Fruit fly (Drosophila melanogaster) whole organism, embryonic: ENCODE measurements around the gene CG6470.
A peak's percentile ranks its signal among the peaks of the same experiment; 100 is the strongest.

Source experiments
- Adf1 ChIP-seq: fragments of 200-800 bp; sonication (Bioruptor generic); IDR thresholded peaks from 2 replicates; pipeline ENCODE4 v1.3.6; 2022; ENCODE audit warnings: missing biosample characterization, missing genetic modification characterization
- Awh ChIP-seq: fragments of 200-800 bp; sonication (Bioruptor generic); IDR thresholded peaks from 2 replicates; pipeline ENCODE4, ENCODE4 v1.3.6; 2022; ENCODE audit warnings: missing biosample characterization, missing genetic modification characterization
- C15 ChIP-seq: fragments of 200-800 bp; sonication (Bioruptor generic); IDR thresholded peaks from 3 replicates; pipeline ENCODE4 v1.3.6; 2022; ENCODE audit warnings: missing biosample characterization, missing genetic modification characterization
- CG12219 ChIP-seq: fragments of 200-800 bp; sonication (Bioruptor generic); optimal IDR thresholded peaks from 3 replicates; lab custom pipeline; 2018; ENCODE audit warnings: missing biosample characterization, mild to moderate bottlenecking, missing genetic modification characterization
- CG12769 ChIP-seq: fragments of 200-800 bp; sonication (Bioruptor generic); optimal IDR thresholded peaks from 2 replicates; lab custom pipeline; 2019; ENCODE audit warnings: missing biosample characterization, mild to moderate bottlenecking, missing genetic modification characterization, moderate library complexity
- CG13894 ChIP-seq: fragments of 200-800 bp; sonication (Bioruptor generic); optimal IDR thresholded peaks from 3 replicates; lab custom pipeline; 2018; ENCODE audit warnings: missing biosample characterization, mild to moderate bottlenecking, missing genetic modification characterization, moderate library complexity
- CG14014 ChIP-seq: fragments of 200-800 bp; sonication (Bioruptor generic); IDR thresholded peaks from 2 replicates; pipeline ENCODE4 v1.3.6; 2022; ENCODE audit warnings: missing biosample characterization, missing genetic modification characterization
- CG16815 ChIP-seq: fragments of 200-800 bp; sonication (Bioruptor generic); optimal IDR thresholded peaks from 3 replicates; lab custom pipeline; 2017; ENCODE audit warnings: missing biosample characterization, mild to moderate bottlenecking, missing genetic modification characterization
- CG17186 ChIP-seq: fragments of 200-800 bp; sonication (Bioruptor generic); optimal IDR thresholded peaks from 3 replicates; lab custom pipeline; 2017; ENCODE audit warnings: missing biosample characterization, missing genetic modification reagents, missing genetic modification characterization
- CG3065 ChIP-seq: fragments of 200-800 bp; sonication (Bioruptor generic); optimal IDR thresholded peaks from 2 replicates; lab custom pipeline; 2016; ENCODE audit warnings: missing biosample characterization, missing genetic modification characterization
- CG32532 ChIP-seq: fragments of 200-800 bp; sonication (Bioruptor generic); IDR thresholded peaks from 2 replicates; pipeline ENCODE4 v1.3.6; 2022; ENCODE audit warnings: missing biosample characterization, missing genetic modification characterization
- CG34422 ChIP-seq: fragments of 200-800 bp; sonication (Bioruptor generic); IDR thresholded peaks from 3 replicates; pipeline ENCODE4 v1.3.6; 2022; ENCODE audit warnings: missing biosample characterization, missing genetic modification characterization
- CG3726 ChIP-seq: fragments of 200-800 bp; sonication (Bioruptor generic); IDR thresholded peaks from 3 replicates; pipeline ENCODE4, ENCODE4 v1.3.6; 2022; ENCODE audit warnings: missing biosample characterization, missing genetic modification characterization
- CG4730 ChIP-seq: fragments of 200-800 bp; sonication (Bioruptor generic); IDR thresholded peaks from 2 replicates; pipeline ENCODE4 v1.3.6; 2022; ENCODE audit warnings: missing biosample characterization, missing genetic modification characterization
- CG6683 ChIP-seq: fragments of 200-800 bp; sonication (Bioruptor generic); optimal IDR thresholded peaks from 2 replicates; lab custom pipeline; 2017; ENCODE audit warnings: missing biosample characterization, mild to moderate bottlenecking, missing genetic modification characterization, missing genetic modification reagents
- CG6689 ChIP-seq: fragments of 200-800 bp; sonication (Bioruptor generic); IDR thresholded peaks from 2 replicates; pipeline ENCODE4 v1.3.6; 2022; ENCODE audit warnings: missing biosample characterization, missing genetic modification characterization
- CG7556 ChIP-seq: fragments of 200-800 bp; sonication (Bioruptor generic); optimal IDR thresholded peaks from 2 replicates; lab custom pipeline; 2017; ENCODE audit warnings: missing biosample characterization, mild to moderate bottlenecking, missing genetic modification characterization
- CG8765 ChIP-seq: fragments of 200-800 bp; sonication (Bioruptor generic); IDR thresholded peaks from 2 replicates; pipeline ENCODE4 v1.3.6; 2022; ENCODE audit warnings: missing biosample characterization, missing genetic modification characterization
- CG9215 ChIP-seq: fragments of 200-800 bp; sonication (Bioruptor generic); IDR thresholded peaks from 2 replicates; pipeline ENCODE4 v1.3.6; 2022; ENCODE audit warnings: missing biosample characterization, missing genetic modification characterization
- Camta ChIP-seq: fragments of 200-800 bp; sonication (Bioruptor generic); optimal IDR thresholded peaks from 2 replicates; lab custom pipeline; 2016; ENCODE audit warnings: missing biosample characterization, missing genetic modification characterization
- Fer3 ChIP-seq: fragments of 200-800 bp; sonication (Bioruptor generic); optimal IDR thresholded peaks from 2 replicates; lab custom pipeline; 2018; ENCODE audit warnings: missing biosample characterization, mild to moderate bottlenecking, missing genetic modification characterization, moderate library complexity
- HHEX ChIP-seq: fragments of 200-800 bp; sonication (Bioruptor generic); optimal IDR thresholded peaks from 3 replicates; lab custom pipeline; 2017; ENCODE audit warnings: missing biosample characterization, mild to moderate bottlenecking, missing genetic modification characterization, missing genetic modification reagents
- HLHmδ ChIP-seq: fragments of 200-800 bp; sonication (Bioruptor generic); optimal IDR thresholded peaks from 2 replicates; lab custom pipeline; 2018; ENCODE audit warnings: missing biosample characterization, mild to moderate bottlenecking, missing genetic modification characterization, moderate library complexity
- Hr39 ChIP-seq: fragments of >200 bp; optimal IDR thresholded peaks from 2 replicates; lab custom pipeline; 2017
- Neu2 ChIP-seq: fragments of 200-800 bp; sonication (Bioruptor generic); optimal IDR thresholded peaks from 3 replicates; lab custom pipeline; 2016; ENCODE audit warnings: missing biosample characterization, missing genetic modification characterization, borderline replicate concordance
- Opbp ChIP-seq: fragments of 200-800 bp; sonication (Bioruptor generic); IDR thresholded peaks from 3 replicates; pipeline ENCODE4 v1.3.6; 2022; ENCODE audit warnings: missing biosample characterization, missing genetic modification characterization; ENCODE audit not compliant: partially characterized antibody
- Tbp ChIP-seq: fragments of >200 bp; optimal IDR thresholded peaks from 2 replicates; lab custom pipeline; 2018; ENCODE audit warnings: missing biosample characterization, missing genetic modification characterization
- Vsx1 ChIP-seq: fragments of 200-800 bp; sonication (Bioruptor generic); optimal IDR thresholded peaks from 2 replicates; lab custom pipeline; 2017; ENCODE audit warnings: missing biosample characterization, mild to moderate bottlenecking, missing genetic modification characterization, missing genetic modification reagents
- al ChIP-seq: fragments of 200-800 bp; sonication (Bioruptor generic); IDR thresholded peaks from 2 replicates; pipeline ENCODE4 v1.3.6; 2022; ENCODE audit warnings: missing biosample characterization, missing genetic modification characterization
- bigmax ChIP-seq: fragments of 200-800 bp; sonication (Bioruptor generic); optimal IDR thresholded peaks from 2 replicates; lab custom pipeline; 2018; ENCODE audit warnings: missing biosample characterization, mild to moderate bottlenecking, missing genetic modification characterization
- crp ChIP-seq, 2 experiments: fragments of 200-800 bp; sonication (Bioruptor generic); optimal IDR thresholded peaks; 2 replicates in 1 of 2; 3 replicates in 1 of 2; lab custom pipeline; 2017; ENCODE audit warnings: missing biosample characterization in 2 of 2, missing genetic modification characterization in 2 of 2, mild to moderate bottlenecking in 1 of 2, moderate library complexity in 1 of 2
- dmrt99B ChIP-seq: fragments of 200-800 bp; sonication (Bioruptor generic); optimal IDR thresholded peaks from 2 replicates; lab custom pipeline; 2018; ENCODE audit warnings: missing biosample characterization, mild to moderate bottlenecking, missing genetic modification characterization, moderate library complexity
- esg ChIP-seq: fragments of 200-800 bp; sonication (Bioruptor generic); conservative IDR thresholded peaks from 2 replicates; pipeline ENCODE4 v1.3.6; 2022; ENCODE audit warnings: missing biosample characterization, missing genetic modification characterization
- fu2 ChIP-seq: fragments of 200-800 bp; sonication (Bioruptor generic); optimal IDR thresholded peaks from 2 replicates; lab custom pipeline; 2016; ENCODE audit warnings: missing biosample characterization, missing genetic modification characterization
- her ChIP-seq: fragments of 200-800 bp; sonication (Bioruptor generic); optimal IDR thresholded peaks from 2 replicates; lab custom pipeline; 2016; ENCODE audit warnings: missing biosample characterization, missing genetic modification characterization
- hth ChIP-seq: fragments of >200 bp; optimal IDR thresholded peaks from 2 replicates; lab custom pipeline; 2017; ENCODE audit warnings: inconsistent platforms
- kah ChIP-seq: fragments of 200-800 bp; sonication (Bioruptor generic); optimal IDR thresholded peaks from 2 replicates; lab custom pipeline; 2018; ENCODE audit warnings: missing biosample characterization, mild to moderate bottlenecking, missing genetic modification characterization
- kay ChIP-seq: fragments of 200-800 bp; sonication (Bioruptor generic); optimal IDR thresholded peaks from 2 replicates; lab custom pipeline; 2016; ENCODE audit warnings: missing biosample characterization, missing genetic modification characterization
- luna ChIP-seq: fragments of 200-800 bp; sonication (Bioruptor generic); optimal IDR thresholded peaks from 2 replicates; lab custom pipeline; 2016; ENCODE audit warnings: missing biosample characterization, missing genetic modification characterization
- onecut ChIP-seq: fragments of 200-800 bp; sonication (Bioruptor generic); IDR thresholded peaks from 2 replicates; pipeline ENCODE4 v1.3.6; 2022; ENCODE audit warnings: missing biosample characterization, missing genetic modification characterization
- phol ChIP-seq: fragments of 200-800 bp; sonication (Bioruptor generic); optimal IDR thresholded peaks from 3 replicates; lab custom pipeline; 2018; ENCODE audit warnings: missing biosample characterization, mild to moderate bottlenecking, missing genetic modification characterization, moderate library complexity
- seq ChIP-seq: fragments of 200-800 bp; sonication (Bioruptor generic); IDR thresholded peaks from 2 replicates; pipeline ENCODE4 v1.3.6; 2022; ENCODE audit warnings: missing biosample characterization, missing genetic modification characterization
- tgo ChIP-seq: fragments of 200-800 bp; sonication (Bioruptor generic); IDR thresholded peaks from 3 replicates; pipeline ENCODE4 v1.3.6; 2022; ENCODE audit warnings: missing biosample characterization, missing genetic modification characterization
- tin ChIP-seq: fragments of 200-800 bp; sonication (Bioruptor generic); optimal IDR thresholded peaks from 3 replicates; lab custom pipeline; 2016; ENCODE audit warnings: missing biosample characterization, missing genetic modification characterization
- toy ChIP-seq: fragments of 200-800 bp; sonication (Bioruptor generic); IDR thresholded peaks from 2 replicates; pipeline ENCODE4 v1.3.6; 2022; ENCODE audit warnings: missing biosample characterization, missing genetic modification characterization
- trem ChIP-seq: fragments of 200-800 bp; optimal IDR thresholded peaks from 3 replicates; lab custom pipeline; 2019; ENCODE audit warnings: missing biosample characterization, mild to moderate bottlenecking, missing genetic modification characterization, moderate library complexity
- trh ChIP-seq: fragments of 200-800 bp; sonication (Bioruptor generic); optimal IDR thresholded peaks from 2 replicates; lab custom pipeline; 2016; ENCODE audit warnings: missing biosample characterization, missing genetic modification characterization
- tup ChIP-seq: fragments of 200-800 bp; sonication (Bioruptor generic); optimal IDR thresholded peaks from 2 replicates; lab custom pipeline; 2016; ENCODE audit warnings: missing biosample characterization, mild to moderate bottlenecking, missing genetic modification characterization, moderate library complexity
- zfh1 ChIP-seq: fragments of 200-800 bp; sonication (Bioruptor generic); IDR thresholded peaks from 3 replicates; pipeline ENCODE4 v1.3.6; 2022; ENCODE audit warnings: missing biosample characterization, missing genetic modification characterization

Gene CG6470

dm6 chrX:18506639-18507528, 7.8 kb downstream of the CG6470 start (continued):
- peak; percentile 68 for TF ChIP-seq CG4730 (GFP tag; lab: Robert Waterston, UW)
- TF ChIP-seq CG34422 (GFP tag; lab: Robert Waterston, UW) = peak; percentile 86
- peak; percentile 90 for TF ChIP-seq zfh1
- peak; percentile 87 for TF ChIP-seq tin (GFP tag; lab: Kevin White, UChicago)
- peak; percentile 64 for TF ChIP-seq Camta (GFP tag; lab: Kevin White, UChicago)
- no peak for TF ChIP-seq C15
- TF ChIP-seq CG8765 (GFP tag; lab: Robert Waterston, UW) = peak; percentile 24; the same call in 1 of the 2 replicates
- TF ChIP-seq esg (GFP tag; lab: Robert Waterston, UW) = peak; percentile 67
- peak; percentile 39 for TF ChIP-seq CG17186
- no peak for TF ChIP-seq Opbp
- peak; percentile 85 for TF ChIP-seq CG6689 (GFP tag; lab: Robert Waterston, UW)
- peak; percentile 80 for TF ChIP-seq HHEX (GFP tag; lab: Kevin White, UChicago)
- peak; percentile 31 for TF ChIP-seq CG9215
- TF ChIP-seq bigmax (GFP tag; lab: Kevin White, UChicago) = no peak
- TF ChIP-seq CG6683 (GFP tag; lab: Kevin White, UChicago) = peak; percentile 57
- 0 out of 2 replicates have a peak, but pooled peaks have one; percentile 15 for TF ChIP-seq toy (GFP tag; lab: Robert Waterston, UW)
- TF ChIP-seq CG12769 (tag; lab: Kevin White, UChicago) = peak; percentile 61
- TF ChIP-seq kah (GFP tag; lab: Kevin White, UChicago) = peak; percentile 1
- TF ChIP-seq phol (tag; lab: Kevin White, UChicago) = peak; percentile 79
- TF ChIP-seq CG16815 (GFP tag; lab: Kevin White, UChicago) = peak; percentile 46
- peak; percentile 80 for TF ChIP-seq dmrt99B (tag; lab: Kevin White, UChicago)
- peak; percentile 34; the same call in 1 of the 2 replicates for TF ChIP-seq Adf1 (GFP tag; lab: Robert Waterston, UW)
- no peak for TF ChIP-seq hth (lab: Kevin White, UChicago)
- TF ChIP-seq CG14014 (GFP tag; lab: Robert Waterston, UW) = peak; percentile 76
- TF ChIP-seq seq (GFP tag; lab: Robert Waterston, UW) = peak; percentile 81
- TF ChIP-seq luna (GFP tag; lab: Kevin White, UChicago) = no peak
- TF ChIP-seq trh (GFP tag; lab: Kevin White, UChicago) = no peak
- TF ChIP-seq Neu2 (GFP tag; lab: Kevin White, UChicago) = no peak
- peak in 1 of 2 experiments; percentile 21 for TF ChIP-seq crp (GFP tag; optimal IDR thresholded peaks at IDR 0.05; lab: Kevin White, UChicago)
- TF ChIP-seq Hr39 = no peak
- TF ChIP-seq kay (GFP tag; lab: Kevin White, UChicago) = peak; percentile 70
- TF ChIP-seq onecut (GFP tag; lab: Robert Waterston, UW) = peak; percentile 79
- TF ChIP-seq al (GFP tag; lab: Robert Waterston, UW) = peak; percentile 58; the same call in 1 of the 2 replicates
- TF ChIP-seq Tbp (GFP tag; lab: Kevin White, UChicago) = peak; percentile 0
- peak; percentile 46 for TF ChIP-seq fu2 (GFP tag; lab: Kevin White, UChicago)
- peak; percentile 90 for TF ChIP-seq Awh
- peak; percentile 35 for TF ChIP-seq Vsx1 (GFP tag; lab: Kevin White, UChicago)
- peak; percentile 39 for TF ChIP-seq trem (tag; lab: Kevin White, UChicago)
- TF ChIP-seq CG32532 (GFP tag; lab: Robert Waterston, UW) = peak; percentile 85
- peak; percentile 79; the same call in 2 of the 3 replicates for TF ChIP-seq tgo
- TF ChIP-seq CG3726 (GFP tag; lab: Robert Waterston, UW) = peak; percentile 54; the same call in 1 of the 3 replicates
- TF ChIP-seq CG13894 (tag; lab: Kevin White, UChicago) = no peak
- no peak for TF ChIP-seq HLHmδ
- peak; percentile 16 for TF ChIP-seq tup
- TF ChIP-seq CG7556 (GFP tag; lab: Kevin White, UChicago) = peak; percentile 77
- peak; percentile 73 for TF ChIP-seq CG12219
- TF ChIP-seq CG3065 = peak; percentile 2
- peak; percentile 67 for TF ChIP-seq Fer3 (tag; lab: Kevin White, UChicago)
- TF ChIP-seq her (GFP tag; lab: Kevin White, UChicago) = peak; percentile 65
